Worm (Caenorhabditis elegans): ENCODE measurements around the gene str-250.

Gene str-250

DNA sequence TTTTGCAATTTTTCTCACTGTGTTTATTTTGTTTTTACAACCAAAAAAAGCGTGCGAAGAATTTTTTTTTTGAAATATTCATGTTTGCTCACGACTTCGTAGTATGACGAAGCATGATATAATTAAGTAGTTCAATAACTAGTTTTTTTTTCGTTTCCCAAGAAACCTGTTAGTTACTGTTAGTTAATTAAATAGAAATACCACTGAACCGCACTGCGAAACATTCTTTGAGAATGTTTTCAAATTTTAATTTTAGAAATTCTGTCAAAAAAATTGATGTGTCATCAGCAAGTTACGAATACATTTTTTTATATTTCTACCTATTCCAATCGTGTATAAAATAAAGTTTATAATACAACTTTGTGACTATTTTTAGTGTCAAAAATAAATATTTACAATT lies 8.0 kb downstream of the str-250 start, which contains the start of gene srxa-12:
TSS of gene srxa-12 (plus strand) at position 301 of the 400 bp plus-strand sequence.
- TF ChIP-seq ceh-88 (GFP tag; IDR thresholded peaks at IDR 0.05) = no peak
- no peak for TF ChIP-seq unc-130 (tag; optimal IDR thresholded peaks at IDR 0.05)
- no peak for TF ChIP-seq jun-1 (tag; optimal IDR thresholded peaks at IDR 0.05)
- TF ChIP-seq hpl-2 (GFP tag; optimal IDR thresholded peaks at IDR 0.05) = no peak
- TF ChIP-seq tbx-2 (tag; optimal IDR thresholded peaks at IDR 0.05) = no peak
- TF ChIP-seq xbp-1 (tag; optimal IDR thresholded peaks at IDR 0.05) = no peak
- TF ChIP-seq C04F5.9 (tag; optimal IDR thresholded peaks at IDR 0.05) = no peak
- TF ChIP-seq lin-14 (GFP tag; optimal IDR thresholded peaks at IDR 0.05) = no peak

DNA sequence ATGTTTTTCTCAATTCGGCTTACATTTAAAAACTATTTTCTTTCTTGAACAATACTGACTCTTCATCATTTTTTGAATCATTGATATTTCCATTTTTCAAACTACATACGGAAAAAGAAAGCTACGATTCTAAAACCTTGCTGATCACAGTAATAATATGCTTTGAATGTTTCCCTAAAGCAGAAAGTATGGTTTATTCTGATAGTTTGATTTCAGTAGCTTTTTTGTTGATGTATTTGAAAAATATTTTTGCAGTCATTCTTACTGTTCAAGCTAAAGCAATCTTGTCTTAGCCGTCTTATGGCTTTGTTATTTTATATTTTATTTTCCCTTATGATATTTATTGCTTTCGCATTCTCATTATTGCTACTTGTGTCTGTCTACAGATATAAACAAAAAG lies 11.1 kb downstream of the str-250 start, which contains the start of gene srxa-13:
TSS of gene srxa-13 (plus strand) at position 301 of the 400 bp plus-strand sequence.
- TF ChIP-seq nhr-11 (tag; optimal IDR thresholded peaks at IDR 0.05) (no peak), fkh-10 (GFP tag; optimal IDR thresholded peaks at IDR 0.05) (no peak), lir-3 (tag; optimal IDR thresholded peaks at IDR 0.05; ENCODE audit: poor library complexity) (no peak), unc-86 (tag; optimal IDR thresholded peaks at IDR 0.05) (no peak)

DNA sequence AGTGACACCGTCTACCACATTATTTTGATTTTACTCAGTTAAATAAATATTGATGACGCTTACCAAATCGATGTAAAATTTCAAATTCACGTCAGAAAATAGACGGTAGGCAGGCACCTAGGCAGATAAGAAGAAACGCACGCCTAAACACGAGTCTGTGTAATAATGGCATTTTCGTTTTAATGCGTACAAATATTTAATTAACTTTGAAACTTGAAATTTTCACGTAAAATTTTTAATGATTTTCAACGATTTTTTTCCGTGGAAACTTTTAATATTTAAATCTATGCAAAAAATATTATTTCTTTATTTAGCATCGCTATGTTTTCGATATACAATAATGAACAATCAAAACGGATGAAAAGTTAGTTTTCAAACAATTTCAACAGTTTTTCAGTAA lies 12.8 kb downstream of the str-250 start, which contains the start of gene C06B3.16:
TSS of gene C06B3.16 (plus strand) at position 301 of the 400 bp plus-strand sequence.
- TF ChIP-seq nhr-76 (tag; optimal IDR thresholded peaks at IDR 0.05) (no peak), pag-3 (tag; optimal IDR thresholded peaks at IDR 0.05; ENCODE audit: borderline replicate concordance, insufficient read depth) (no peak)

DNA sequence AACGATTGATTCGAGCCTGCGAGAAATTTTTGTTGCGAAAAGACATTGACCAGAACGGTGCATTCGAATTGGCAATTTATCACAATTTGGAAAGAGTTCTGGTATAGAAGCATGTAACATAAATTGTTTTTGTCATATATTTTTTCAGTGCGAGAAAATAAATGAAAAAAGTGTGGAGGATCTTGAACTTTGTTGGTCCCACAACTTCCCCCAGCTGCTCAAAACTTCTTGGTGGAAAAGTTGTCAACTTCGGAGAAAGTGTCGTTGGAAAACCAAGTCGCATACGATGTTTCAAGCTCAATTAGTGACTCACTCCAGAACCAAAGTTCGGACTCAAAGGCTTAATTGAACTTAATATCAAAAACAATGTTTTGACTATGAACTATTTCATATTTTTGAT lies 13.5 kb downstream of the str-250 start:
- TF ChIP-seq fkh-8 (tag; optimal IDR thresholded peaks at IDR 0.05) (no peak), dpl-1 (GFP tag; optimal IDR thresholded peaks at IDR 0.05) (no peak), nhr-20 (tag; optimal IDR thresholded peaks at IDR 0.05) (no peak), fos-1 (tag; optimal IDR thresholded peaks at IDR 0.05) (no peak), egl-13 (tag; optimal IDR thresholded peaks at IDR 0.05) (no peak), grh-1 (GFP tag; IDR thresholded peaks at IDR 0.05) (no peak), ztf-4 (tag; optimal IDR thresholded peaks at IDR 0.05) (no peak), lin-14 (GFP tag; optimal IDR thresholded peaks at IDR 0.05) (no peak), xbp-1 (tag; optimal IDR thresholded peaks at IDR 0.05) (no peak), zip-4 (GFP tag; optimal IDR thresholded peaks at IDR 0.05) (no peak), snu-23 (GFP tag; optimal IDR thresholded peaks at IDR 0.05) (no peak), C34B4.2 (tag; optimal IDR thresholded peaks at IDR 0.05) (no peak), nhr-11 (tag; optimal IDR thresholded peaks at IDR 0.05) (no peak), mdl-1 (tag; optimal IDR thresholded peaks at IDR 0.05) (no peak), swsn-7 (tag; optimal IDR thresholded peaks at IDR 0.05) (no peak), hpl-2 (GFP tag; optimal IDR thresholded peaks at IDR 0.05) (no peak), C16A3.4 (tag; optimal IDR thresholded peaks at IDR 0.05) (no peak), F16B12.6 (tag; optimal IDR thresholded peaks at IDR 0.05) (no peak), unc-86 (tag; optimal IDR thresholded peaks at IDR 0.05) (no peak)

DNA sequence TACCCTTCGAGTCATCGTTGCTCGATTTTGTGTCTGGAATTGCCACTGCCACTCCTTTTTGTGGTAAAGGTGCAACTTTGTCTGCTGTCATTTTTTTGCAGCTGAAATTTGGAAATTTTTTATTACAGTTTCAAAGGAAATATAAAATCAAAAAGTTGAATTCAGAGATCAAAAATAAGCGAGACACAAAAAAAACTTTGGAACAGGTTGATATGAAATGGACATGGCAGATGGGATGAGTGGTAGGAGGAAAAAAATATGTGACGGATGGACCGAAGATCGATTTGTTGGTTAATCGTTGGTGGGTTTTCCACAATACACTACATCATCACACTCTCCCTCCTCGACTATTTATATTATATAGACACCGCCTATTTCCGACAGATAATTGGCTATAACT lies 16.1 kb downstream of the str-250 start, which contains the start of gene R10D12.1:
TSS of gene R10D12.1 (minus strand) at position 101 of the 400 bp plus-strand sequence.
- TF ChIP-seq elt-3 (tag; optimal IDR thresholded peaks at IDR 0.05) (peak in 1 of 6 experiments; percentile 40), jun-1 (tag; optimal IDR thresholded peaks at IDR 0.05) (no peak), zip-4 (GFP tag; optimal IDR thresholded peaks at IDR 0.05) (no peak), hlh-4 (tag; optimal IDR thresholded peaks at IDR 0.05) (no peak), grh-1 (GFP tag; IDR thresholded peaks at IDR 0.05) (0 out of 2 replicates have a peak, but pooled peaks have one; percentile 25), nhr-20 (tag; optimal IDR thresholded peaks at IDR 0.05) (peak; percentile 2), rnt-1 (tag; optimal IDR thresholded peaks at IDR 0.05) (no peak), fkh-10 (GFP tag; optimal IDR thresholded peaks at IDR 0.05) (no peak), ama-1 (optimal IDR thresholded peaks at IDR 0.05) (peak; percentile 30), xbp-1 (tag; optimal IDR thresholded peaks at IDR 0.05) (no peak), nhr-11 (tag; optimal IDR thresholded peaks at IDR 0.05) (no peak), unc-30 (tag; optimal IDR thresholded peaks at IDR 0.05) (no peak), ztf-4 (tag; optimal IDR thresholded peaks at IDR 0.05) (no peak)

All from whole organism, L1 larva.